Fruit fly (Drosophila melanogaster) whole organism, embryonic: ENCODE measurements around the gene CG1910.

ENCODE experiments used
- Bdp1 ChIP-seq: fragments of 200-800 bp; sonication (Bioruptor generic); optimal IDR thresholded peaks from 3 replicates; lab custom pipeline; 2016; ENCODE audit warnings: missing biosample characterization, missing genetic modification characterization
- CG1024 ChIP-seq: fragments of 200-800 bp; sonication (Bioruptor generic); IDR thresholded peaks from 2 replicates; pipeline ENCODE4 v1.3.6; 2022; ENCODE audit warnings: missing biosample characterization, missing genetic modification characterization
- CG10462 ChIP-seq: fragments of 200-800 bp; sonication (Bioruptor generic); optimal IDR thresholded peaks from 2 replicates; lab custom pipeline; 2016; ENCODE audit warnings: missing biosample characterization, missing genetic modification characterization
- CG12155 ChIP-seq: fragments of 200-800 bp; sonication (Bioruptor generic); optimal IDR thresholded peaks from 3 replicates; lab custom pipeline; 2016; ENCODE audit warnings: missing biosample characterization, missing genetic modification characterization
- CG12236 ChIP-seq: fragments of 200-800 bp; sonication (Bioruptor generic); optimal IDR thresholded peaks from 2 replicates; lab custom pipeline; 2016; ENCODE audit warnings: missing biosample characterization, missing genetic modification characterization
- CG13287 ChIP-seq: fragments of 200-800 bp; sonication (Bioruptor generic); IDR thresholded peaks from 2 replicates; pipeline ENCODE4 v1.3.6; 2022; ENCODE audit warnings: missing biosample characterization, missing genetic modification characterization; ENCODE audit not compliant: partially characterized antibody
- CG13296 ChIP-seq: fragments of 200-800 bp; sonication (Bioruptor generic); optimal IDR thresholded peaks from 3 replicates; lab custom pipeline; 2018; ENCODE audit warnings: missing biosample characterization, mild to moderate bottlenecking, missing genetic modification characterization
- CG14667 ChIP-seq: fragments of 200-800 bp; sonication (Bioruptor generic); IDR thresholded peaks from 2 replicates; pipeline ENCODE4 v1.3.6; 2022; ENCODE audit warnings: missing biosample characterization, missing genetic modification characterization
- CG14965 ChIP-seq: fragments of 200-800 bp; sonication (Bioruptor generic); optimal IDR thresholded peaks from 2 replicates; lab custom pipeline; 2016; ENCODE audit warnings: missing biosample characterization, missing genetic modification characterization, borderline replicate concordance
- CG15269 ChIP-seq: fragments of 200-800 bp; sonication (Bioruptor generic); optimal IDR thresholded peaks from 2 replicates; lab custom pipeline; 2018; ENCODE audit warnings: missing biosample characterization, mild to moderate bottlenecking, missing genetic modification characterization, moderate library complexity
- CG16815 ChIP-seq: fragments of 200-800 bp; sonication (Bioruptor generic); optimal IDR thresholded peaks from 3 replicates; lab custom pipeline; 2017; ENCODE audit warnings: missing biosample characterization, mild to moderate bottlenecking, missing genetic modification characterization
- CG17829 ChIP-seq: fragments of 200-800 bp; optimal IDR thresholded peaks from 2 replicates; lab custom pipeline; 2019; ENCODE audit warnings: missing biosample characterization, mild to moderate bottlenecking, missing genetic modification characterization, moderate library complexity
- CG1792 ChIP-seq: fragments of 200-800 bp; sonication (Bioruptor generic); optimal IDR thresholded peaks from 2 replicates; lab custom pipeline; 2016; ENCODE audit warnings: missing biosample characterization, missing genetic modification characterization
- CG2199 ChIP-seq: fragments of 200-800 bp; sonication (Bioruptor generic); IDR thresholded peaks from 3 replicates; pipeline ENCODE4 v1.3.6; 2022; ENCODE audit warnings: missing biosample characterization, missing genetic modification characterization
- CG30431 ChIP-seq: fragments of 200-800 bp; sonication (Bioruptor generic); optimal IDR thresholded peaks from 2 replicates; lab custom pipeline; 2017; ENCODE audit warnings: missing biosample characterization, missing genetic modification characterization
- CG3995 ChIP-seq: fragments of 200-800 bp; sonication (Bioruptor generic); optimal IDR thresholded peaks from 3 replicates; lab custom pipeline; 2016; ENCODE audit warnings: missing biosample characterization, missing genetic modification characterization
- CG6765 ChIP-seq: fragments of 200-800 bp; sonication (Bioruptor generic); optimal IDR thresholded peaks from 3 replicates; lab custom pipeline; 2017; ENCODE audit warnings: missing biosample characterization, mild to moderate bottlenecking, missing genetic modification characterization
- CG7786 ChIP-seq: fragments of 200-800 bp; sonication (Bioruptor generic); optimal IDR thresholded peaks from 2 replicates; lab custom pipeline; 2016; ENCODE audit warnings: missing biosample characterization, missing genetic modification characterization
- CG7987 ChIP-seq: fragments of 200-800 bp; sonication (Bioruptor generic); optimal IDR thresholded peaks from 2 replicates; lab custom pipeline; 2018; ENCODE audit warnings: missing biosample characterization, mild to moderate bottlenecking, missing genetic modification characterization, moderate library complexity
- Dfd ChIP-seq, 2 experiments: fragments of >200 bp; optimal IDR thresholded peaks; 2 replicates each; lab custom pipeline; 2017; ENCODE audit warnings: missing biosample characterization in 2 of 2, missing genetic modification characterization in 2 of 2
- Dip3 ChIP-seq: fragments of 200-800 bp; sonication (Bioruptor generic); optimal IDR thresholded peaks from 3 replicates; lab custom pipeline; 2016; ENCODE audit warnings: missing biosample characterization, missing genetic modification characterization
- ERR ChIP-seq: fragments of 200-800 bp; sonication (Bioruptor generic); optimal IDR thresholded peaks from 2 replicates; lab custom pipeline; 2016; ENCODE audit warnings: missing biosample characterization, missing genetic modification characterization
- Gsc ChIP-seq: fragments of 200-800 bp; sonication (Bioruptor generic); IDR thresholded peaks from 2 replicates; pipeline ENCODE4 v1.3.6; 2022; ENCODE audit warnings: missing biosample characterization, missing genetic modification characterization
- Hand ChIP-seq: fragments of 200-800 bp; sonication (Bioruptor generic); optimal IDR thresholded peaks from 2 replicates; lab custom pipeline; 2017; ENCODE audit warnings: mild to moderate bottlenecking, missing biosample characterization, missing genetic modification reagents, missing genetic modification characterization
- Hmx ChIP-seq: fragments of 200-800 bp; sonication (Bioruptor generic); optimal IDR thresholded peaks from 2 replicates; lab custom pipeline; 2016; ENCODE audit warnings: missing biosample characterization, missing genetic modification characterization
- Lhr ChIP-seq: fragments of 200-800 bp; sonication (Bioruptor generic); optimal IDR thresholded peaks from 3 replicates; lab custom pipeline; 2017; ENCODE audit warnings: mild to moderate bottlenecking, missing biosample characterization, missing genetic modification reagents, missing genetic modification characterization
- NC2α ChIP-seq: fragments of 200-800 bp; sonication (Bioruptor generic); optimal IDR thresholded peaks from 2 replicates; lab custom pipeline; 2016; ENCODE audit warnings: missing biosample characterization, missing genetic modification characterization
- Stat92E ChIP-seq, 3 experiments: fragments of >200 bp in 2 of 3; fragments of 200-800 bp in 1 of 3; sonication (Bioruptor generic) in 1 of 3; optimal IDR thresholded peaks; 2 replicates each; lab custom pipeline; 2017 to 2019; ENCODE audit warnings: missing biosample characterization in 3 of 3, missing genetic modification characterization in 3 of 3, mild to moderate bottlenecking in 1 of 3, moderate library complexity in 1 of 3
- YL-1 ChIP-seq: fragments of 200-800 bp; sonication (Bioruptor generic); optimal IDR thresholded peaks from 3 replicates; lab custom pipeline; 2017; ENCODE audit warnings: missing biosample characterization, mild to moderate bottlenecking, missing genetic modification characterization
- ara ChIP-seq: fragments of 200-800 bp; sonication (Bioruptor generic); IDR thresholded peaks from 2 replicates; pipeline ENCODE4 v1.3.6; 2022; ENCODE audit warnings: missing biosample characterization, missing genetic modification characterization
- ash1 ChIP-seq: fragments of 200-800 bp; sonication (Bioruptor generic); optimal IDR thresholded peaks from 2 replicates; lab custom pipeline; 2018; ENCODE audit warnings: missing biosample characterization, mild to moderate bottlenecking, missing genetic modification characterization
- bab2 ChIP-seq: fragments of 200-800 bp; sonication (Bioruptor generic); optimal IDR thresholded peaks from 2 replicates; lab custom pipeline; 2016; ENCODE audit warnings: missing biosample characterization, missing genetic modification characterization
- cad ChIP-seq: fragments of >200 bp; optimal IDR thresholded peaks from 2 replicates; lab custom pipeline; 2017; ENCODE audit warnings: missing biosample characterization, missing genetic modification characterization
- dmrt11E ChIP-seq: fragments of 200-800 bp; sonication (Bioruptor generic); optimal IDR thresholded peaks from 3 replicates; lab custom pipeline; 2018; ENCODE audit warnings: missing biosample characterization, mild to moderate bottlenecking, missing genetic modification characterization, moderate library complexity
- en ChIP-seq: fragments of 200-800 bp; sonication (Bioruptor generic); optimal IDR thresholded peaks from 2 replicates; lab custom pipeline; 2016; ENCODE audit warnings: missing biosample characterization, missing genetic modification characterization
- eve ChIP-seq, 2 experiments: fragments of >200 bp; optimal IDR thresholded peaks; 2 replicates each; lab custom pipeline; 2017; ENCODE audit warnings: missing biosample characterization in 2 of 2, missing genetic modification characterization in 2 of 2
- fd3F ChIP-seq: fragments of 200-800 bp; sonication (Bioruptor generic); optimal IDR thresholded peaks from 2 replicates; lab custom pipeline; 2018; ENCODE audit warnings: missing biosample characterization, mild to moderate bottlenecking, missing genetic modification characterization, moderate library complexity
- ftz-f1 ChIP-seq: fragments of 200-800 bp; sonication (Bioruptor generic); optimal IDR thresholded peaks from 2 replicates; lab custom pipeline; 2016; ENCODE audit warnings: missing biosample characterization, missing genetic modification characterization
- fu2 ChIP-seq: fragments of 200-800 bp; sonication (Bioruptor generic); optimal IDR thresholded peaks from 2 replicates; lab custom pipeline; 2016; ENCODE audit warnings: missing biosample characterization, missing genetic modification characterization
- gsb ChIP-seq: fragments of 200-800 bp; sonication (Bioruptor generic); IDR thresholded peaks from 2 replicates; pipeline ENCODE4 v1.3.6; 2022; ENCODE audit warnings: missing biosample characterization, missing genetic modification characterization
- ham ChIP-seq: fragments of 200-800 bp; sonication (Bioruptor generic); IDR thresholded peaks from 2 replicates; pipeline ENCODE4 v1.3.6; 2022; ENCODE audit warnings: missing biosample characterization, missing genetic modification characterization
- jing ChIP-seq: fragments of 200-800 bp; sonication (Bioruptor generic); optimal IDR thresholded peaks from 2 replicates; lab custom pipeline; 2018; ENCODE audit warnings: missing biosample characterization, mild to moderate bottlenecking, missing genetic modification characterization
- knrl ChIP-seq: fragments of 200-800 bp; sonication (Bioruptor generic); IDR thresholded peaks from 3 replicates; pipeline ENCODE4 v1.3.6; 2022; ENCODE audit warnings: missing biosample characterization, missing genetic modification characterization; ENCODE audit not compliant: partially characterized antibody
- lab ChIP-seq: fragments of 200-800 bp; sonication (Bioruptor generic); optimal IDR thresholded peaks from 3 replicates; lab custom pipeline; 2017; ENCODE audit warnings: missing biosample characterization, missing genetic modification characterization, mild to moderate bottlenecking, moderate library complexity, missing genetic modification reagents
- mam ChIP-seq: fragments of 200-800 bp; sonication (Bioruptor generic); optimal IDR thresholded peaks from 3 replicates; lab custom pipeline; 2016; ENCODE audit warnings: missing biosample characterization, missing genetic modification characterization
- nau ChIP-seq: fragments of 200-800 bp; sonication (Bioruptor generic); optimal IDR thresholded peaks from 3 replicates; lab custom pipeline; 2017; ENCODE audit warnings: missing biosample characterization, mild to moderate bottlenecking, missing genetic modification characterization, missing genetic modification reagents
- otp ChIP-seq: fragments of 200-800 bp; sonication (Bioruptor generic); IDR thresholded peaks from 3 replicates; pipeline ENCODE4, ENCODE4 v1.3.6; 2022; ENCODE audit warnings: missing biosample characterization, missing genetic modification characterization
- pfk ChIP-seq: fragments of 200-800 bp; sonication (Bioruptor generic); optimal IDR thresholded peaks from 2 replicates; lab custom pipeline; 2018; ENCODE audit warnings: missing biosample characterization, mild to moderate bottlenecking, missing genetic modification characterization, moderate library complexity
- sens ChIP-seq: fragments of 200-800 bp; sonication (Bioruptor generic); peaks from one replicate; lab custom pipeline; 2016; ENCODE audit warnings: missing biosample characterization, missing genetic modification characterization
- sim ChIP-seq: fragments of 200-800 bp; sonication (Bioruptor generic); IDR thresholded peaks from 2 replicates; pipeline ENCODE4 v1.3.6; 2022; ENCODE audit warnings: missing biosample characterization, missing genetic modification characterization
- sr ChIP-seq: fragments of 200-800 bp; sonication (Bioruptor generic); IDR thresholded peaks from 3 replicates; pipeline ENCODE4 v1.3.6; 2022; ENCODE audit warnings: missing biosample characterization, missing genetic modification characterization
- ttk ChIP-seq: fragments of 200-800 bp; sonication (Bioruptor generic); IDR thresholded peaks from 2 replicates; pipeline ENCODE4 v2.1.2; 2022; ENCODE audit warnings: missing biosample characterization, missing genetic modification characterization

Gene CG1910

DNA sequence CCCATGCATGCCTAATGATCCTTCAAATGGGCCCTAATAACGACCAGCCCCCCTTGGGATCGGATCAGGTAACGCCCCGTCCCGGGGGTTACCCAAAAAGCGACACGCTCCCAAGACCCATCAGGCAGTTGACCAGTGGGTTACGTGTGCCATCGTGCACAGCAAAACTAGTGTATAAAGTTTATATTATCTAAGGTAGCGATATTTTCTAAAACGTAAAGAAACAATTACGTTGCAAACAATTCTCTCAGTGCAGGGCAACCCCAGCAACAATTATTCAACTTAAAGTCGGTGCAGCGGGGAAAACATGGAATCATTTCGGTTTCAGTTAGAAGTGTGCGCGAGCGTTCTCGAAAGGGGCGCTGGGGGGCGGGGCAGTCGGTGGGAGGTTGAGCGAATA lies 34.9 kb upstream of the CG1910 start (continued):
- TF ChIP-seq Bdp1 (GFP tag; lab: Kevin White, UChicago) (no peak), CG7786 (GFP tag; lab: Kevin White, UChicago) (no peak), ERR (GFP tag; lab: Kevin White, UChicago) (no peak), en (no peak), Stat92E (GFP tag; optimal IDR thresholded peaks at IDR 0.05; lab: Kevin White, UChicago) (peak in 1 of 3 experiments; percentile 42), Dip3 (GFP tag; lab: Kevin White, UChicago) (no peak), ham (GFP tag; lab: Robert Waterston, UW) (no peak), Hand (GFP tag; lab: Kevin White, UChicago) (no peak), CG13296 (GFP tag; lab: Kevin White, UChicago) (no peak), CG2199 (GFP tag; lab: Robert Waterston, UW) (0 out of 3 replicates have a peak, but pooled peaks have one; percentile 7), CG13287 (GFP tag; lab: Robert Waterston, UW) (no peak), jing (GFP tag; lab: Kevin White, UChicago) (no peak), CG12236 (GFP tag; lab: Kevin White, UChicago) (no peak), CG14965 (no peak), CG12155 (GFP tag; lab: Kevin White, UChicago) (no peak), CG10462 (GFP tag; lab: Kevin White, UChicago) (no peak), ttk (GFP tag; lab: Robert Waterston, UW) (0 out of 2 replicates have a peak, but pooled peaks have one; percentile 5), nau (no peak), CG17829 (tag; lab: Kevin White, UChicago) (no peak), knrl (no peak), CG1024 (0 out of 2 replicates have a peak, but pooled peaks have one; percentile 15), YL-1 (GFP tag; lab: Kevin White, UChicago) (no peak), fu2 (GFP tag; lab: Kevin White, UChicago) (no peak), CG3995 (GFP tag; lab: Kevin White, UChicago) (no peak), Hmx (GFP tag; lab: Kevin White, UChicago) (no peak), CG30431 (GFP tag; lab: Kevin White, UChicago) (no peak), bab2 (GFP tag; lab: Kevin White, UChicago) (no peak), sim (GFP tag; lab: Robert Waterston, UW) (no peak), NC2α (GFP tag; lab: Kevin White, UChicago) (no peak), CG15269 (tag; lab: Kevin White, UChicago) (no peak), pfk (no peak), sens (GFP tag; lab: Kevin White, UChicago) (peak; percentile 84), ara (GFP tag; lab: Robert Waterston, UW) (no peak; the same call in 1 of the 2 replicates), CG6765 (no peak), Lhr (no peak), gsb (GFP tag; lab: Robert Waterston, UW) (no peak), CG14667 (GFP tag; lab: Robert Waterston, UW) (no peak), ash1 (GFP tag; lab: Kevin White, UChicago) (no peak), ftz-f1 (no peak), Dfd (GFP tag; optimal IDR thresholded peaks at IDR 0.05; lab: Kevin White, UChicago) (no peak), Gsc (GFP tag; lab: Robert Waterston, UW) (no peak), mam (GFP tag; lab: Kevin White, UChicago) (no peak), eve (GFP tag; optimal IDR thresholded peaks at IDR 0.05; lab: Kevin White, UChicago) (no peak), cad (GFP tag; lab: Kevin White, UChicago) (no peak), CG7987 (GFP tag; lab: Kevin White, UChicago) (no peak), CG1792 (GFP tag; lab: Kevin White, UChicago) (no peak), otp (GFP tag; lab: Robert Waterston, UW) (no peak), sr (GFP tag; lab: Robert Waterston, UW) (no peak), lab (no peak), fd3F (GFP tag; lab: Kevin White, UChicago) (no peak), dmrt11E (peak; percentile 42), CG16815 (GFP tag; lab: Kevin White, UChicago) (no peak)
